Worm (Caenorhabditis elegans) whole organism, L3 larva: ENCODE results near the gene B0416.10.

Source experiments
- ama-1 ChIP-seq: fragments of 150-350 bp; optimal IDR thresholded peaks from 2 replicates; lab custom pipeline; 2018
- ceh-28 ChIP-seq: fragments of 150-350 bp; optimal IDR thresholded peaks from 2 replicates; lab custom pipeline; 2014; ENCODE audit warnings: missing biosample characterization, missing genetic modification reagents, missing genetic modification characterization
- lin-15B ChIP-seq: fragments of 150-350 bp; optimal IDR thresholded peaks from 2 replicates; lab custom pipeline; 2014; ENCODE audit warnings: missing biosample characterization, missing genetic modification characterization
- mdl-1 ChIP-seq: fragments of 150-350 bp; optimal IDR thresholded peaks from 2 replicates; lab custom pipeline; 2014; ENCODE audit warnings: missing biosample characterization, missing genetic modification characterization
- nhr-237 ChIP-seq: fragments of 150-350 bp; optimal IDR thresholded peaks from 2 replicates; lab custom pipeline; 2014; ENCODE audit warnings: missing biosample characterization, missing genetic modification characterization
- pha-4 ChIP-seq: fragments of 150-350 bp; optimal IDR thresholded peaks from 2 replicates; lab custom pipeline; 2014; ENCODE audit warnings: missing biosample characterization, missing genetic modification reagents, missing genetic modification characterization
- skn-1 ChIP-seq: fragments of 150-350 bp; optimal IDR thresholded peaks from 2 replicates; lab custom pipeline; 2014; ENCODE audit warnings: missing biosample characterization, missing genetic modification characterization
- unc-62 ChIP-seq: fragments of 150-350 bp; sonication (generic microtip); optimal IDR thresholded peaks from 4 replicates; lab custom pipeline; 2014; ENCODE audit warnings: missing biosample characterization, missing genetic modification reagents, missing genetic modification characterization

ce11 chrX:9255993-9256392 is 18.5 kb downstream of the B0416.10 start:
- TF ChIP-seq ama-1 (lab: Kevin White, UChicago) (no peak), pha-4 (tag; lab: Kevin White, UChicago) (no peak), lin-15B (tag; lab: Kevin White, UChicago) (no peak), ceh-28 (no peak), mdl-1 (tag; lab: Kevin White, UChicago) (no peak), nhr-237 (tag; lab: Kevin White, UChicago) (no peak), skn-1 (tag; lab: Kevin White, UChicago) (no peak), unc-62 (GFP tag; lab: Kevin White, UChicago) (no peak)
